Fruit fly (Drosophila melanogaster): ENCODE results near the gene Col4a1.

dm6 chr2L:5027321-5028069 lies 1.9 kb upstream of the Col4a1 start:
- TF ChIP-seq psq (optimal IDR thresholded peaks at IDR 0.05) = no peak
- TF ChIP-seq insv (optimal IDR thresholded peaks at IDR 0.05) = no peak
- no peak for TF ChIP-seq Myc (optimal IDR thresholded peaks at IDR 0.05)

All from Kc167 (cell line).